Worm (Caenorhabditis elegans) whole organism, L4 larva: Measurements from ENCODE around the gene srv-2.

Experiments used
- D1046.2 ChIP-seq: fragments of 200-800 bp; sonication (Bioruptor generic); IDR thresholded peaks from 2 replicates; pipeline ENCODE4 v1.3.6; 2022; ENCODE audit warnings: missing genetic modification characterization, missing compliant biosample characterization
- ZK546.5 ChIP-seq, 2 experiments: sonication (generic microtip); optimal IDR thresholded peaks; 2 replicates each; lab custom pipeline; 2017; ENCODE audit warnings: missing biosample characterization in 2 of 2, missing genetic modification characterization in 2 of 2
- aha-1 ChIP-seq: fragments of 150-350 bp; peaks from one replicate; lab custom pipeline; 2014; ENCODE audit warnings: missing biosample characterization, missing genetic modification characterization
- ama-1 ChIP-seq: fragments of 150-350 bp; optimal IDR thresholded peaks from 2 replicates; lab custom pipeline; 2014; ENCODE audit warnings: inconsistent platforms, mixed read lengths
- ces-1 ChIP-seq: fragments of 150-350 bp; sonication (generic microtip); optimal IDR thresholded peaks from 4 replicates; lab custom pipeline; 2014; ENCODE audit warnings: missing biosample characterization, missing genetic modification reagents, missing genetic modification characterization
- cey-2 ChIP-seq: sonication (generic microtip); optimal IDR thresholded peaks from 3 replicates; lab custom pipeline; 2017; ENCODE audit warnings: missing genetic modification characterization, mild to moderate bottlenecking, missing compliant biosample characterization, antibody characterized with exemption, borderline replicate concordance; ENCODE audit not compliant: insufficient read depth
- daf-19 ChIP-seq: fragments of 200-800 bp; sonication (Bioruptor generic); conservative IDR thresholded peaks from 2 replicates; pipeline ENCODE4 v1.3.6; 2022; ENCODE audit warnings: missing genetic modification characterization, missing compliant biosample characterization
- daf-8 ChIP-seq: fragments of 200-800 bp; sonication (Bioruptor generic); IDR thresholded peaks from 2 replicates; pipeline ENCODE4 v1.3.6; 2022; ENCODE audit warnings: missing genetic modification characterization, missing compliant biosample characterization
- dmd-8 ChIP-seq: fragments of 200-800 bp; sonication (Bioruptor generic); IDR thresholded peaks from 2 replicates; pipeline ENCODE4 v1.3.6; 2022; ENCODE audit warnings: missing genetic modification characterization, missing compliant biosample characterization
- duxl-1 ChIP-seq: sonication (generic microtip); optimal IDR thresholded peaks from 2 replicates; lab custom pipeline; 2016; ENCODE audit warnings: mild to moderate bottlenecking, missing genetic modification characterization, moderate library complexity, missing compliant biosample characterization; ENCODE audit not compliant: poor library complexity
- egl-43 ChIP-seq: fragments of 200-800 bp; sonication (Bioruptor generic); IDR thresholded peaks from 2 replicates; pipeline ENCODE4 v1.3.6; 2022; ENCODE audit warnings: missing genetic modification reagents, missing genetic modification characterization, missing compliant biosample characterization
- hlh-30 ChIP-seq: sonication (generic microtip); optimal IDR thresholded peaks from 2 replicates; lab custom pipeline; 2017; ENCODE audit warnings: antibody characterized with exemption, mild to moderate bottlenecking, missing genetic modification characterization, missing compliant biosample characterization; ENCODE audit not compliant: insufficient read depth
- madf-5 ChIP-seq, 2 experiments: fragments of 200-800 bp; sonication (Bioruptor generic); IDR thresholded peaks; 2 replicates each; pipeline ENCODE4 v1.3.6; 2022; ENCODE audit warnings: missing compliant biosample characterization in 2 of 2, missing genetic modification characterization in 2 of 2
- madf-9 ChIP-seq: fragments of 200-800 bp; sonication (Bioruptor generic); conservative IDR thresholded peaks from 2 replicates; pipeline ENCODE4 v1.3.6; 2022; ENCODE audit warnings: missing genetic modification reagents, missing genetic modification characterization, missing compliant biosample characterization
- mdl-1 ChIP-seq, 2 experiments: fragments of 150-350 bp in 1 of 2; sonication (generic microtip) in 1 of 2; optimal IDR thresholded peaks; 2 replicates each; lab custom pipeline; 2014 to 2017; ENCODE audit warnings: missing biosample characterization in 2 of 2, missing genetic modification characterization in 2 of 2
- mep-1 ChIP-seq: fragments of 150-350 bp; sonication (generic microtip); optimal IDR thresholded peaks from 3 replicates; lab custom pipeline; 2014; ENCODE audit warnings: missing biosample characterization, missing genetic modification characterization
- nhr-11 ChIP-seq: fragments of 150-350 bp; optimal IDR thresholded peaks from 2 replicates; lab custom pipeline; 2014; ENCODE audit warnings: missing biosample characterization, missing genetic modification characterization
- nhr-237 ChIP-seq: sonication (generic microtip); optimal IDR thresholded peaks from 2 replicates; lab custom pipeline; 2017; ENCODE audit warnings: missing biosample characterization, missing genetic modification characterization
- nhr-77 ChIP-seq: fragments of 150-350 bp; optimal IDR thresholded peaks from 2 replicates; lab custom pipeline; 2014; ENCODE audit warnings: missing biosample characterization, missing genetic modification characterization
- rbr-2 ChIP-seq: sonication (generic microtip); optimal IDR thresholded peaks from 2 replicates; lab custom pipeline; 2016; ENCODE audit warnings: missing genotype, missing genetic modification characterization, missing compliant biosample characterization
- saeg-2 ChIP-seq: fragments of 200-800 bp; sonication (Bioruptor generic); IDR thresholded peaks from 2 replicates; pipeline ENCODE4 v1.3.6; 2022; ENCODE audit warnings: missing genetic modification reagents, missing genetic modification characterization, missing compliant biosample characterization
- spr-1 ChIP-seq: sonication (generic microtip); optimal IDR thresholded peaks from 2 replicates; lab custom pipeline; 2016; ENCODE audit warnings: mild to moderate bottlenecking, missing genetic modification characterization, missing compliant biosample characterization
- unc-62 ChIP-seq, 3 experiments: fragments of 150-350 bp in 1 of 3; sonication (generic microtip); optimal IDR thresholded peaks in 2 of 3; peaks in 1 of 3; 1 replicate in 1 of 3; 2 replicates in 2 of 3; lab custom pipeline; 2014 to 2017; ENCODE audit warnings: missing biosample characterization in 3 of 3, missing genetic modification characterization in 3 of 3, missing genetic modification reagents in 3 of 3, missing genotype in 1 of 3
- vab-7 ChIP-seq: fragments of 200-800 bp; sonication (Bioruptor generic); IDR thresholded peaks from 2 replicates; pipeline ENCODE4 v1.3.6; 2022; ENCODE audit warnings: missing genetic modification reagents, missing genetic modification characterization, missing compliant biosample characterization

The srv-2 gene

DNA sequence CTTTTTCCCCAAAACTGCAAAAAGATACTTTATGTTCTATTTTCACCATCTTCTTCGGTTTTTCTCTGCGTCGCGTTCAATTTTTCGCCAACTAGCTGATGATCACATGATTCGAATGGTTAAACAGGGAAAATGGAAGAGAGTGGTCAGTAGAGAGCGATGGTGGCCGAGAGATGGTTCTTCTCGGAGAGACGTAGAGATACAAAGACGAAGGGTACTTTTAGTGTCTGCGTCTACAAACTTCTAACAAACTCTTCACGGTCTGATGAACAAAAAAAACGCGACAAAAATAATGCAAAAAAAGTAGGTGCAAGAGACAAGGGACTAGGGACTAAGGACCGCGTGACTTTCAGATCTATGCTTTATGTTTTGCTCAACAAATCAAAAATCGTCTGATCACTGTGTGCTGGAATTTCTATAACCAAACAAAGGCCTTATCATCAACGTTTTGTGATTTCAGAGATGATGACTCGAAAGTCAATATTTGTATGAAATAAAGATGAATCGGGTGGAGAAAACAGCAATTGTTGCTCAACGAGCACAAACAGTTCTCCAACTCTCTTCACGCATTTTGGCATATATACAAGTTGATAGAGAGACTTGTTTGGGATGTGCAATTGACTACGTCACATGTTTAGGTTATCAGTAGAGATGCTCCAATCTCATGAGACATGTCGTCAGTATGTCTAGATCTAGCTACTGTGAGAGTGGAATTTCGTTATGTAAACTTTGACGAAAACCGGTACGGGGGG lies 49.9 kb downstream of the srv-2 start (continued):
- TF ChIP-seq D1046.2 (GFP tag; lab: Robert Waterston, UW) (no peak), duxl-1 (tag; lab: Kevin White, UChicago) (peak; percentile 70), spr-1 (tag; lab: Kevin White, UChicago) (peak; percentile 63), dmd-8 (GFP tag; lab: Robert Waterston, UW) (no peak), daf-19 (GFP tag; lab: Robert Waterston, UW) (no peak), nhr-77 (tag; lab: Kevin White, UChicago) (peak; percentile 94), nhr-237 (tag; lab: Kevin White, UChicago) (no peak), ZK546.5 (tag; optimal IDR thresholded peaks at IDR 0.05; lab: Kevin White, UChicago) (peak in 1 of 2 experiments; percentile 33), vab-7 (GFP tag; lab: Robert Waterston, UW) (peak; percentile 46; the same call in 1 of the 2 replicates), egl-43 (peak; percentile 77), mdl-1 (tag; optimal IDR thresholded peaks at IDR 0.05; lab: Kevin White, UChicago) (peak; percentile 76 to 91), saeg-2 (GFP tag; lab: Robert Waterston, UW) (peak; percentile 89), ces-1 (GFP tag; lab: Kevin White, UChicago) (peak; percentile 63), cey-2 (tag; lab: Kevin White, UChicago) (peak; percentile 57), ama-1 (lab: Kevin White, UChicago) (peak; percentile 82)

DNA sequence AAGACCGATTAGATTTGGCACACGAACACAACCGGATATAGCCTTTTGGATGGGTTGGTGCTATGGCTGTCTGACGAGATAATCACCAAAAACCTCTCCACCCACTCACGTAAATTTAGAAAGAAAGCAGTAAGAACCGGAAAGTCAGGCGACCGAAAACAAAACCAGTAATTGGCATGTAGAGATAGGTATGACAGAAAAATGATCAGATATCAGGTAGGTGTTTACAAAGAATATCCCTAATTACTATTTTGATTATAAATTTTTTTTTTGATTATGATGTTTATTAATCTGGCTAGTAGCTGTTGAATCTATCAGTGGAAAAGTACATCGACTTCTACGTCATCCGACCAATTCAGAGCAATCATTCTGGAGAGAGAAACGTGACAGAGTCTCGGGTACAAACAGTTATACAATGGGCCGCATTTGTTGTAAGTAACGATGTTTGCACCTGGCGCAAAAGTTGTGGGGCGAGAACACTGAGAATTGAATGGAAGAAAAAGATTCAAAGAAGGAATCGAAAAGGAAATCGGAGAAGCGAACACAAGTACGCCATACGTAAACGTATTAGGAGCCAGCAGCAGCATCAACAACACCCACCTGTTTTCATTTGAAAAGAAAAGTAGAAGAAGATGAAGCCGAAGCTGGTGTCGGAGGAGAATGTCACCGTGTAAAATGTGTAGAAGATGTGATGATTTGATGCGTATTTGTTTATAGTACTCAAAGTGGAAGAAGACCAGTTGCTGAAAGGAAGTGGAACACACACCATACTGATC lies 51.0 kb downstream of the srv-2 start:
- TF ChIP-seq daf-8: no peak
- peak in 1 of 2 experiments; percentile 15 for TF ChIP-seq mdl-1 (tag; optimal IDR thresholded peaks at IDR 0.05; lab: Kevin White, UChicago)
- TF ChIP-seq madf-9 (GFP tag; lab: Robert Waterston, UW): 0 out of 2 replicates have a peak, but pooled peaks have one; percentile 16
- peak; percentile 25 for TF ChIP-seq nhr-11
- TF ChIP-seq spr-1 (tag; lab: Kevin White, UChicago): no peak
- peak; percentile 14 for TF ChIP-seq hlh-30 (tag; lab: Kevin White, UChicago)
- 0 out of 4 replicates have a peak, but pooled peaks of 1 of the 2 experiments have one; percentile 7 for TF ChIP-seq madf-5 (GFP tag; IDR thresholded peaks at IDR 0.05; lab: Robert Waterston, UW)
- TF ChIP-seq aha-1 (tag; lab: Kevin White, UChicago): peak; percentile 92
- peak; percentile 79 for TF ChIP-seq ama-1 (lab: Kevin White, UChicago)
- no peak for TF ChIP-seq ces-1 (GFP tag; lab: Kevin White, UChicago)
- peak; percentile 31 for TF ChIP-seq mep-1 (tag; lab: Kevin White, UChicago)
- peak in 1 of 2 experiments; percentile 91 for TF ChIP-seq unc-62 (GFP tag; optimal IDR thresholded peaks at IDR 0.05 in 1 of 2; lab: Kevin White, UChicago)
- no peak for TF ChIP-seq unc-62 (tag; optimal IDR thresholded peaks at IDR 0.05; lab: Kevin White, UChicago)
- TF ChIP-seq rbr-2 (tag; lab: Kevin White, UChicago): peak; percentile 14
- TF ChIP-seq, all 104 proteins: peak for 10
